Worm (Caenorhabditis elegans) whole organism, L1 larva: ENCODE results near the gene ZK686.2.

Experiments
- C34B4.2 ChIP-seq: sonication (generic microtip); optimal IDR thresholded peaks from 2 replicates; lab custom pipeline; 2017; ENCODE audit warnings: mild to moderate bottlenecking, missing genetic modification characterization, missing compliant biosample characterization
- blmp-1 ChIP-seq: fragments of 150-350 bp; optimal IDR thresholded peaks from 2 replicates; lab custom pipeline; 2014; ENCODE audit warnings: missing biosample characterization, missing genetic modification characterization
- ceh-63 ChIP-seq: fragments of 200-800 bp; sonication (Bioruptor generic); optimal IDR thresholded peaks from 2 replicates; lab custom pipeline; 2018; ENCODE audit warnings: mild to moderate bottlenecking, missing genetic modification characterization, missing compliant biosample characterization
- ceh-8 ChIP-seq: fragments of 200-800 bp; sonication (Bioruptor generic); optimal IDR thresholded peaks from 2 replicates; lab custom pipeline; 2018; ENCODE audit warnings: mild to moderate bottlenecking, missing genetic modification characterization, moderate library complexity, missing compliant biosample characterization
- ceh-82 ChIP-seq, 3 experiments: fragments of 150-350 bp in 1 of 3; sonication (generic microtip) in 2 of 3; optimal IDR thresholded peaks; 2 replicates each; lab custom pipeline; 2014 to 2017; ENCODE audit warnings: missing biosample characterization in 3 of 3, missing genetic modification characterization in 3 of 3
- ces-1 ChIP-seq: fragments of 150-350 bp; optimal IDR thresholded peaks from 2 replicates; lab custom pipeline; 2014; ENCODE audit warnings: missing biosample characterization, missing genetic modification reagents, missing genetic modification characterization
- efl-1 ChIP-seq, 4 experiments: fragments of 150-350 bp; optimal IDR thresholded peaks in 3 of 4; peaks in 1 of 4; 1 replicate in 1 of 4; 2 replicates in 3 of 4; lab custom pipeline; 2014; ENCODE audit warnings: missing biosample characterization in 2 of 4, missing genetic modification characterization in 2 of 4, missing genetic modification reagents in 2 of 4
- efl-3 ChIP-seq: fragments of 200-800 bp; sonication (Bioruptor generic); optimal IDR thresholded peaks from 2 replicates; lab custom pipeline; 2018; ENCODE audit warnings: mild to moderate bottlenecking, missing genetic modification characterization, missing compliant biosample characterization
- elt-2 ChIP-seq: sonication (generic microtip); optimal IDR thresholded peaks from 2 replicates; lab custom pipeline; 2016; ENCODE audit warnings: missing genetic modification characterization, mild to moderate bottlenecking, inconsistent platforms, missing compliant biosample characterization, missing genetic modification reagents
- fkh-8 ChIP-seq: sonication (generic microtip); optimal IDR thresholded peaks from 2 replicates; lab custom pipeline; 2016; ENCODE audit warnings: mild to moderate bottlenecking, missing genetic modification characterization, missing compliant biosample characterization
- fos-1 ChIP-seq: fragments of 150-350 bp; optimal IDR thresholded peaks from 2 replicates; lab custom pipeline; 2014; ENCODE audit warnings: missing biosample characterization, missing genetic modification characterization
- hlh-17 ChIP-seq: fragments of 200-800 bp; sonication (Bioruptor generic); optimal IDR thresholded peaks from 2 replicates; lab custom pipeline; 2018; ENCODE audit warnings: missing genetic modification characterization, mild to moderate bottlenecking, missing compliant biosample characterization, moderate library complexity, borderline replicate concordance
- irx-1 ChIP-seq: sonication (generic microtip); optimal IDR thresholded peaks from 2 replicates; lab custom pipeline; 2016; ENCODE audit warnings: missing genetic modification characterization, missing compliant biosample characterization
- isw-1 ChIP-seq: fragments of 200-800 bp; sonication (Bioruptor generic); IDR thresholded peaks from 2 replicates; pipeline ENCODE4 v1.3.6; 2022; ENCODE audit warnings: missing genetic modification characterization, missing compliant biosample characterization
- lin-14 ChIP-seq: fragments of 200-800 bp; sonication (Bioruptor generic); optimal IDR thresholded peaks from 2 replicates; lab custom pipeline; 2018; ENCODE audit warnings: mild to moderate bottlenecking, missing genetic modification characterization, moderate library complexity, missing compliant biosample characterization
- lsy-2 ChIP-seq, 2 experiments: fragments of 150-350 bp; optimal IDR thresholded peaks; 2 replicates each; lab custom pipeline; 2014; ENCODE audit warnings: missing biosample characterization in 2 of 2, missing genetic modification characterization in 2 of 2
- mab-9 ChIP-seq: fragments of 200-800 bp; sonication (Bioruptor generic); IDR thresholded peaks from 2 replicates; pipeline ENCODE4 v1.3.6; 2022; ENCODE audit warnings: missing genetic modification reagents, missing genetic modification characterization, missing compliant biosample characterization
- mdl-1 ChIP-seq, 2 experiments: fragments of 150-350 bp; optimal IDR thresholded peaks; 2 replicates each; lab custom pipeline; 2014 to 2017; ENCODE audit warnings: missing biosample characterization in 2 of 2, missing genetic modification characterization in 2 of 2, inconsistent platforms in 1 of 2
- nhr-12 ChIP-seq: sonication (generic microtip); optimal IDR thresholded peaks from 2 replicates; lab custom pipeline; 2017; ENCODE audit warnings: missing biosample characterization, missing genetic modification characterization
- nhr-19 ChIP-seq: fragments of 200-800 bp; sonication (Bioruptor generic); conservative IDR thresholded peaks from 2 replicates; pipeline ENCODE4 v1.3.6; 2022; ENCODE audit warnings: missing genetic modification characterization, missing compliant biosample characterization
- nhr-20 ChIP-seq: sonication (generic microtip); optimal IDR thresholded peaks from 2 replicates; lab custom pipeline; 2016; ENCODE audit warnings: mild to moderate bottlenecking, missing genetic modification characterization, missing compliant biosample characterization
- nhr-28 ChIP-seq: fragments of 150-350 bp; optimal IDR thresholded peaks from 2 replicates; lab custom pipeline; 2014; ENCODE audit warnings: missing biosample characterization, missing genetic modification characterization
- nhr-71 ChIP-seq: sonication (generic microtip); optimal IDR thresholded peaks from 2 replicates; lab custom pipeline; 2016; ENCODE audit warnings: mild to moderate bottlenecking, missing genetic modification characterization, moderate library complexity, missing compliant biosample characterization
- nhr-85 ChIP-seq: sonication (generic microtip); peaks from one replicate; lab custom pipeline; 2016; ENCODE audit warnings: missing genetic modification characterization, inconsistent platforms, missing compliant biosample characterization
- rnt-1 ChIP-seq: sonication (generic microtip); optimal IDR thresholded peaks from 2 replicates; lab custom pipeline; 2016; ENCODE audit warnings: mild to moderate bottlenecking, missing genetic modification characterization, moderate library complexity, missing compliant biosample characterization
- skn-1 ChIP-seq: fragments of 150-350 bp; optimal IDR thresholded peaks from 2 replicates; lab custom pipeline; 2014; ENCODE audit warnings: missing biosample characterization, missing genetic modification characterization
- snpc-4 ChIP-seq: fragments of 150-350 bp; optimal IDR thresholded peaks from 2 replicates; lab custom pipeline; 2014; ENCODE audit warnings: missing biosample characterization, missing genetic modification characterization
- snu-23 ChIP-seq: sonication (generic microtip); optimal IDR thresholded peaks from 2 replicates; lab custom pipeline; 2016; ENCODE audit warnings: missing genetic modification characterization, missing compliant biosample characterization
- sptf-1 ChIP-seq: fragments of 150-350 bp; optimal IDR thresholded peaks from 2 replicates; lab custom pipeline; 2014; ENCODE audit warnings: missing biosample characterization, missing genetic modification characterization
- tbx-2 ChIP-seq: sonication (generic microtip); optimal IDR thresholded peaks from 2 replicates; lab custom pipeline; 2016; ENCODE audit warnings: missing genetic modification characterization, missing compliant biosample characterization
- unc-98 ChIP-seq: fragments of 200-800 bp; sonication (Bioruptor generic); IDR thresholded peaks from 2 replicates; pipeline ENCODE4 v1.3.6; 2022; ENCODE audit warnings: missing genetic modification characterization, missing compliant biosample characterization
- vab-15 ChIP-seq: sonication (generic microtip); optimal IDR thresholded peaks from 2 replicates; lab custom pipeline; 2017; ENCODE audit warnings: missing genotype, mild to moderate bottlenecking, missing genetic modification characterization, missing compliant biosample characterization
- zag-1 ChIP-seq: fragments of 150-350 bp; optimal IDR thresholded peaks from 2 replicates; lab custom pipeline; 2014; ENCODE audit warnings: missing biosample characterization, missing genetic modification characterization
- ztf-11 ChIP-seq, 2 experiments: sonication (generic microtip); optimal IDR thresholded peaks; 2 replicates each; lab custom pipeline; 2016 to 2017; ENCODE audit warnings: missing genetic modification characterization in 2 of 2, missing biosample characterization in 1 of 2, missing compliant biosample characterization in 1 of 2
- ztf-4 ChIP-seq: fragments of 150-350 bp; optimal IDR thresholded peaks from 2 replicates; lab custom pipeline; 2014; ENCODE audit warnings: missing biosample characterization, missing genetic modification characterization

The ZK686.2 gene

DNA sequence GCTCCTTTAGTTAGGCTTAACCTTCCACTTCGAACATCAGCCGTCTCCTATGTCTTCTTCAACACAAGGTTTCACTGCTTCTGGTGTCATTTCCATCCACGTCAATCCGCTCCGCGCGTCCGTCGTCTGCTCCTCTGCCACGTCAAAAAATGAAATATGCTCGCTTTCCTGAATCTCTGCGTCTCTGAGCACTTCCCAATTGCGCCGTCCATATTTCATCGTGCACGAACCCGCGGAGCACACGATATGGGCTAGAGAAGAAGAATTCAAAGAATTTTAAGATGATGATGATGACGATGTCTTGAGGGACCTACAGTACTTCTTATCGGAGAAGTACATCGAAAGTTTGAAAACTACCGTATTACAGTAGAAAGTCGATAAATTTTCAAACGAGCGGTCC is 27.1 kb upstream of the ZK686.2 start (continued):
- TF ChIP-seq nhr-71 (tag; lab: Kevin White, UChicago) = no peak
- TF ChIP-seq lsy-2 (tag; optimal IDR thresholded peaks at IDR 0.05; lab: Kevin White, UChicago) = peak in 1 of 2 experiments; percentile 27
- no peak for TF ChIP-seq zag-1
- TF ChIP-seq nhr-19 = no peak
- no peak for TF ChIP-seq nhr-28 (tag; lab: Kevin White, UChicago)
- TF ChIP-seq snpc-4 = no peak
- TF ChIP-seq snu-23 (GFP tag; lab: Kevin White, UChicago) = no peak
- no peak for TF ChIP-seq fkh-8 (tag; lab: Kevin White, UChicago)
- TF ChIP-seq ztf-4 (tag; lab: Kevin White, UChicago) = no peak
- no peak for TF ChIP-seq elt-2
- no peak for TF ChIP-seq ces-1 (GFP tag; lab: Kevin White, UChicago)
- no peak for TF ChIP-seq mab-9 (GFP tag; lab: Robert Waterston, UW)
- TF ChIP-seq mdl-1 (tag; optimal IDR thresholded peaks at IDR 0.05; lab: Kevin White, UChicago) = no peak
- TF ChIP-seq ceh-82 (tag; optimal IDR thresholded peaks at IDR 0.05; lab: Kevin White, UChicago) = no peak
- no peak for TF ChIP-seq ceh-63 (GFP tag; lab: Kevin White, UChicago)
- no peak for TF ChIP-seq skn-1 (tag; lab: Kevin White, UChicago)
- no peak for TF ChIP-seq hlh-17
- no peak for TF ChIP-seq sptf-1
- TF ChIP-seq nhr-20 (tag; lab: Kevin White, UChicago) = no peak
- TF ChIP-seq, all 84 proteins: peak for 5

DNA sequence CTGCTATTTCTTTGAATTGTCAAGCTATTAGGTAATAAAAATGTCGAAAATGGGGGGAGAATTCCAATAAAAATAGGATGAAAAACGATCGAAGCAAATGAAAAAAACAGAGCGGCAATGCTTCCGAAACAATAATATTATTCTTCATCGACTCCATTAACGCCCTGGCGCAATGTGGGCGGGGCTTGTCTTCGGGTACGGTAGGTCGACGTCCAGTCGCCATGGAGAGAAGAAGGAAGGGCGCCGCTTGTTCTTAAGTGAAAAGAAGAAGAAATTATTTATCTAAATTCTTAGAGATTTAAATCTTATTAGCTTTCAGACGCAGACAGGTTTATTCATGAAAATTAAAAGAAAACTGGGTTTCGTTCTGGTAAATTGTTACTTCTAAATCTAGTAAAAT is 26.4 kb upstream of the ZK686.2 start:
- TF ChIP-seq efl-1 (optimal IDR thresholded peaks at IDR 0.05; lab: Kevin White, UChicago) = no peak
- peak in 1 of 2 experiments; percentile 23 for TF ChIP-seq efl-1 (GFP tag; optimal IDR thresholded peaks at IDR 0.05 in 1 of 2; lab: Kevin White, UChicago)
- TF ChIP-seq irx-1 (tag; lab: Kevin White, UChicago) = no peak
- TF ChIP-seq lsy-2 (tag; optimal IDR thresholded peaks at IDR 0.05; lab: Kevin White, UChicago) = peak; percentile 33 to 66
- TF ChIP-seq efl-3 (GFP tag; lab: Kevin White, UChicago) = no peak
- TF ChIP-seq ceh-8 = no peak

DNA sequence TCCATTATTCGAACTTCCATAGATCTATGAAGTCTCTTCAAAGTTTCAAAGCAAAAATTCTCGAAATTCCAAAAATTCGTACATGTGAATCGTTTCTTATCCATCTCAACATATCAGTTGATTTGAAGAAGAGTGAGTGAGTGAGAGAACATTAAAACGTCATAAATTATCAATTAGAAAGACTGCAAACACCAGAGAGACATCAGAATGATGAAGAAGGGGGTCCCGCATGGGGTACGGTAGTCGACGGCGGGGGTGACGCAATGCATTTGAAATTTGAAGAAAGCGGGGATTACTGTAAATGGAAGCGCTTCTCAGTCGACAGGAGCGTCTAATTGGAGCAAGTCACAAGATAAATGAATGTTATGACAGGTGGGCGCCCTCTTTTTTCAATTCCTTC is 24.7 kb upstream of the ZK686.2 start:
- no peak for TF ChIP-seq efl-1 (optimal IDR thresholded peaks at IDR 0.05; lab: Kevin White, UChicago)
- TF ChIP-seq efl-1 (GFP tag; optimal IDR thresholded peaks at IDR 0.05 in 1 of 2; lab: Kevin White, UChicago) = peak in 1 of 2 experiments; percentile 64
- TF ChIP-seq ceh-82 (tag; optimal IDR thresholded peaks at IDR 0.05; lab: Kevin White, UChicago) = no peak
- TF ChIP-seq lsy-2 (tag; optimal IDR thresholded peaks at IDR 0.05; lab: Kevin White, UChicago) = peak; percentile 60 to 81
- peak; percentile 5 for TF ChIP-seq vab-15
- TF ChIP-seq lin-14 (GFP tag; lab: Kevin White, UChicago) = peak; percentile 56
- peak; percentile 76 for TF ChIP-seq nhr-85 (tag; lab: Kevin White, UChicago)
- TF ChIP-seq rnt-1 = peak; percentile 66
- TF ChIP-seq blmp-1 (tag; lab: Kevin White, UChicago) = no peak
- peak; percentile 6 for TF ChIP-seq tbx-2 (tag; lab: Kevin White, UChicago)
- TF ChIP-seq ztf-11 (tag; optimal IDR thresholded peaks at IDR 0.05; lab: Kevin White, UChicago) = peak in 1 of 2 experiments; percentile 16
- no peak for TF ChIP-seq unc-98 (GFP tag; lab: Robert Waterston, UW)
- TF ChIP-seq snu-23 (GFP tag; lab: Kevin White, UChicago) = peak; percentile 21
- TF ChIP-seq fos-1 (tag; lab: Kevin White, UChicago) = no peak
- TF ChIP-seq nhr-12 (tag; lab: Kevin White, UChicago) = no peak
- TF ChIP-seq nhr-19 = peak; percentile 33; the same call in 1 of the 2 replicates
- peak; percentile 65 for TF ChIP-seq nhr-71 (tag; lab: Kevin White, UChicago)
- TF ChIP-seq irx-1 (tag; lab: Kevin White, UChicago) = no peak
- TF ChIP-seq isw-1 (GFP tag; lab: Robert Waterston, UW) = no peak

DNA sequence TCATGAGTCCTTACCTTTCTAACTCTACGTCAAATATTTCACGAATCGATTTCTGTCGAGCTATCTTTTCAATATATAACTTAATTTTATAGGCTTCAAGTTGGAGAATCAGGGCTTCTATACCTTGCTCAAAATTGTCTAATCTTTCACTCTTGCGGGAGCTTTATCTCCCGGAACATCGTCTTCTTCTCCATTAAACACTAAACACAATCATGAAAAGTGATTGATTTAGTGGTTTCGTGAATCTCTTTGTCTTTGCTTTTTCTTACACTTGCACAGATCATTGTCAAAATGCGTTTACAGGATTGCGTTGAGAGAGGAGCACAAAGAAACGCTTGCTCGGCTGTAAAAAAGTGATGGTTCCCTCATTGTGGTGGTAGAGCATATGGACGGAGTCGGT is 22.6 kb upstream of the ZK686.2 start:
- TF ChIP-seq C34B4.2 (tag; lab: Kevin White, UChicago) = no peak
- TF ChIP-seq rnt-1 = peak; percentile 22
